Fruit fly (Drosophila melanogaster): ENCODE results near the gene Vps60.

Vps60 gene

DNA sequence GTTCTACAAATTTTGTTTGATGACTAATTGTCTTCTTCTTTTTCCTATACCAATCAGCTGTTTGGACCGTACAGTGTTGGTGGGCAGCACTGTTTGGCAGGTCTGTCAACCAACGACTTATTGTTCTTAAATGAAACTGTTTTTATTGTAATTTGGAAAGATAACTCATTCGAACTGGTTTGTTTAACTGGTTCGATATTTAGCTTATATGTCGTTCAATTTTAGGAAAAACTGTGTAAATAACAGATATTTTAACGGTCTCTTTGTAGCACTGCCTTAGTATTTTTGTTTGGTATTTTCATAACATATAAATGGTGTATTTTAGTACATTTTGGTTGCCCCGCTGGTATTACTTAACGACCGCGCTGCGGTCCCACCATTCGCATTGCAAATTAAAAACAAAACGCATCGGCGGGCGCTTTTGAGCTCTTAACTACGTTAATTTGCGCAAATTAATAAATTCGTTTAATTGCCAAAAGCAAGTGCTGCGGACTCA, at the start of gene Vps60, which contains the start of gene anchor (continued):
- peak; percentile 71 for TF ChIP-seq ind (GFP tag; optimal IDR thresholded peaks at IDR 0.05)
- no peak for TF ChIP-seq nau (GFP tag; optimal IDR thresholded peaks at IDR 0.05)
- no peak for TF ChIP-seq jigr1 (GFP tag; IDR thresholded peaks at IDR 0.05)
- no peak for TF ChIP-seq CG3838 (GFP tag; optimal IDR thresholded peaks at IDR 0.05)
- TF ChIP-seq Tbp (GFP tag; optimal IDR thresholded peaks at IDR 0.05) = no peak
- TF ChIP-seq CG12104 (GFP tag; optimal IDR thresholded peaks at IDR 0.05) = no peak
- no peak for TF ChIP-seq CG10274 (GFP tag; optimal IDR thresholded peaks at IDR 0.05)
- 0 out of 3 replicates have a peak, but pooled peaks have one; percentile 61 for TF ChIP-seq Dbx (GFP tag; IDR thresholded peaks at IDR 0.05)
- peak; percentile 87 for TF ChIP-seq CG14710 (tag; optimal IDR thresholded peaks at IDR 0.05)
- TF ChIP-seq NfI (GFP tag; optimal IDR thresholded peaks at IDR 0.05) = peak; percentile 26
- no peak for TF ChIP-seq pros (GFP tag; optimal IDR thresholded peaks at IDR 0.05)
- no peak for TF ChIP-seq CG15479 (GFP tag; optimal IDR thresholded peaks at IDR 0.05)
- TF ChIP-seq CG6854 (GFP tag; optimal IDR thresholded peaks at IDR 0.05) = no peak
- TF ChIP-seq CHES-1-like (GFP tag; optimal IDR thresholded peaks at IDR 0.05) = peak; percentile 77
- TF ChIP-seq sens (GFP tag) = peak; percentile 90
- TF ChIP-seq unpg (GFP tag; optimal IDR thresholded peaks at IDR 0.05) = peak; percentile 37
- no peak for TF ChIP-seq CG4360 (GFP tag; IDR thresholded peaks at IDR 0.05)
- TF ChIP-seq Adf1 (GFP tag; IDR thresholded peaks at IDR 0.05) = no peak
- peak; percentile 49 for TF ChIP-seq CG17186 (GFP tag; optimal IDR thresholded peaks at IDR 0.05)
- TF ChIP-seq Hmr (GFP tag; optimal IDR thresholded peaks at IDR 0.05) = peak; percentile 73
- TF ChIP-seq tgo (GFP tag; IDR thresholded peaks at IDR 0.05) = no peak
- no peak for TF ChIP-seq CG7745 (tag; optimal IDR thresholded peaks at IDR 0.05)
- TF ChIP-seq danr (GFP tag; IDR thresholded peaks at IDR 0.05) = no peak
- TF ChIP-seq Gug (GFP tag; IDR thresholded peaks at IDR 0.05) = no peak
- TF ChIP-seq amos (GFP tag; IDR thresholded peaks at IDR 0.05; ENCODE audit: partially characterized antibody) = no peak
- peak; percentile 47 for TF ChIP-seq grau (tag; optimal IDR thresholded peaks at IDR 0.05)
- TF ChIP-seq CG5180 (GFP tag; optimal IDR thresholded peaks at IDR 0.05) = no peak
- TF ChIP-seq CG16863 (GFP tag; optimal IDR thresholded peaks at IDR 0.05) = peak; percentile 58
- peak; percentile 15 for TF ChIP-seq Neu2 (GFP tag; optimal IDR thresholded peaks at IDR 0.05; ENCODE audit: borderline replicate concordance)
- TF ChIP-seq Jarid2 (GFP tag; optimal IDR thresholded peaks at IDR 0.05) = peak; percentile 56
- peak; percentile 3 for TF ChIP-seq twi (tag; optimal IDR thresholded peaks at IDR 0.05)
- TF ChIP-seq CG12155 (GFP tag; optimal IDR thresholded peaks at IDR 0.05) = peak; percentile 58
- TF ChIP-seq CG12391 (tag; optimal IDR thresholded peaks at IDR 0.05) = peak; percentile 72
- TF ChIP-seq HLH3B (GFP tag; IDR thresholded peaks at IDR 0.05) = no peak
- TF ChIP-seq ato (GFP tag; IDR thresholded peaks at IDR 0.05; ENCODE audit: partially characterized antibody) = 0 out of 2 replicates have a peak, but pooled peaks have one; percentile 21
- peak; percentile 69 for TF ChIP-seq Xbp1 (GFP tag; optimal IDR thresholded peaks at IDR 0.05)
- TF ChIP-seq bowl (GFP tag; IDR thresholded peaks at IDR 0.05) = no peak
- peak; percentile 7 for TF ChIP-seq CG13296 (GFP tag; optimal IDR thresholded peaks at IDR 0.05)
- peak; percentile 75 for TF ChIP-seq mam (GFP tag; optimal IDR thresholded peaks at IDR 0.05)
- TF ChIP-seq Elba2 (GFP tag; optimal IDR thresholded peaks at IDR 0.05) = peak; percentile 4
- TF ChIP-seq CG3281 (GFP tag; optimal IDR thresholded peaks at IDR 0.05) = peak; percentile 48
- no peak for TF ChIP-seq ham (GFP tag; IDR thresholded peaks at IDR 0.05)
- peak; percentile 26 for TF ChIP-seq dm (GFP tag; optimal IDR thresholded peaks at IDR 0.05)
- TF ChIP-seq CG8924 (tag; optimal IDR thresholded peaks at IDR 0.05) = peak; percentile 68
- no peak for TF ChIP-seq trh (GFP tag; optimal IDR thresholded peaks at IDR 0.05)
- peak; percentile 65 for TF ChIP-seq zfh2 (GFP tag; optimal IDR thresholded peaks at IDR 0.05)
- peak; percentile 54 for TF ChIP-seq CG6765 (GFP tag; optimal IDR thresholded peaks at IDR 0.05)
- peak; percentile 28 for TF ChIP-seq CG8089 (GFP tag; optimal IDR thresholded peaks at IDR 0.05)
- no peak for TF ChIP-seq HLH4C (GFP tag; IDR thresholded peaks at IDR 0.05; ENCODE audit: partially characterized antibody)
- no peak for TF ChIP-seq CG1529 (GFP tag; optimal IDR thresholded peaks at IDR 0.05)
- no peak for TF ChIP-seq seq (GFP tag; IDR thresholded peaks at IDR 0.05)

All from whole organism, embryonic.